Worm (Caenorhabditis elegans): ENCODE measurements around the gene srlf-12.
A peak's percentile ranks its signal among the peaks of the same experiment; 100 is the strongest.

srlf-12 gene

DNA sequence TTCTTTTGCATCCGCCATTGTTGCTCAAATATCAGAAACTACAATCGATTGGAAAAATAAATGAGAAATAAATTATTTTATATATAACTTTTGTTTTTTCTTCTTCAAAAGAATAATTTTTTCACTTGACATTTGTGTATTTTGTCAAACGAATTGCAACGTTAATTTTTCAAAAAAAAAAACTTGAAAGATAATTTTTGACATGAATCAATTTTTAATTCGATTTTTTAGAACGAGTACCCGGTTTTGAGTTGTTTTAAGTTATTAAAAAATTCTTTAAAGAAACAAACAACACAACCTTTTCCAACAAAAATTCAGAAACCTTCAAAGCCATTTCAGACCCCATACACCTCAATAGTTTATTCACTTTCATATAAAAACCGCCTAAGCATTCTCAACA lies 7.6 kb downstream of the srlf-12 start, which contains the start of gene F13E9.5:
F13E9.5 (minus strand) TSS at position 101 of the 400 bp plus-strand sequence.
- TF ChIP-seq mep-1 (tag; optimal IDR thresholded peaks at IDR 0.05) (no peak), sem-2 (GFP tag; optimal IDR thresholded peaks at IDR 0.05) (no peak), ztf-11 (tag; optimal IDR thresholded peaks at IDR 0.05) (no peak), unc-62 (GFP tag; optimal IDR thresholded peaks at IDR 0.05) (no peak), ham-2 (GFP tag; optimal IDR thresholded peaks at IDR 0.05) (no peak), mab-5 (tag; optimal IDR thresholded peaks at IDR 0.05) (no peak), ceh-39 (tag; optimal IDR thresholded peaks at IDR 0.05) (no peak), zip-8 (tag; optimal IDR thresholded peaks at IDR 0.05) (no peak), pha-4 (tag; optimal IDR thresholded peaks at IDR 0.05) (no peak), lin-32 (GFP tag; optimal IDR thresholded peaks at IDR 0.05) (no peak), unc-120 (tag; optimal IDR thresholded peaks at IDR 0.05; ENCODE audit: poor library complexity, severe bottlenecking) (no peak), ceh-43 (GFP tag; optimal IDR thresholded peaks at IDR 0.05) (no peak), blmp-1 (tag; optimal IDR thresholded peaks at IDR 0.05) (no peak), M03D4.4 (tag; optimal IDR thresholded peaks at IDR 0.05) (no peak), drap-1 (GFP tag; optimal IDR thresholded peaks at IDR 0.05) (no peak), nhr-28 (tag; optimal IDR thresholded peaks at IDR 0.05) (no peak), ces-1 (GFP tag; optimal IDR thresholded peaks at IDR 0.05) (no peak), elt-1 (tag; optimal IDR thresholded peaks at IDR 0.05; ENCODE audit: borderline replicate concordance, insufficient read depth) (no peak)

DNA sequence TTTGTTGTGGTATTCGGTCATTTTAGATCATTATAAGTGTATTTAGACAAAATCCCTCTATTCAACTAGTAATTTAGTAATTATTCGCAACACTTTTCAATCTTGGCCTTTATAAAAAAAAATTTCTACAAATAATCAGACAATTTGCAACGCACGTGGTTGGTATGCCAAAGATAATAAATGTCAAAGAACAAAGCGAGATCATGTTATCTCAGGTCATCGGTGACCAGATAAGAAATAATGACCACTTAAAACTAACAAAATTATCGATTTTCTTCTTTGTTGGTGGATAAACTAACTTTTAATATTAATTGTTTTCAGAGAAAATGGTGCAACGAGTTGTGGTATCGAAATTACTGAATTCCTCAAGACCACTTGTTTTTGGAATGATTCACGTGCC lies 10.7 kb downstream of the srlf-12 start, which contains the start of gene F13E9.13:
F13E9.13 (plus strand) TSS at position 317 of the 400 bp plus-strand sequence.
- TF ChIP-seq lin-32 (GFP tag; optimal IDR thresholded peaks at IDR 0.05) (no peak), drap-1 (GFP tag; optimal IDR thresholded peaks at IDR 0.05) (no peak), sptf-1 (tag; optimal IDR thresholded peaks at IDR 0.05) (no peak), nhr-237 (tag; optimal IDR thresholded peaks at IDR 0.05) (no peak), elt-1 (tag; optimal IDR thresholded peaks at IDR 0.05; ENCODE audit: borderline replicate concordance, insufficient read depth) (peak; percentile 88), unc-62 (GFP tag; optimal IDR thresholded peaks at IDR 0.05) (no peak)

DNA sequence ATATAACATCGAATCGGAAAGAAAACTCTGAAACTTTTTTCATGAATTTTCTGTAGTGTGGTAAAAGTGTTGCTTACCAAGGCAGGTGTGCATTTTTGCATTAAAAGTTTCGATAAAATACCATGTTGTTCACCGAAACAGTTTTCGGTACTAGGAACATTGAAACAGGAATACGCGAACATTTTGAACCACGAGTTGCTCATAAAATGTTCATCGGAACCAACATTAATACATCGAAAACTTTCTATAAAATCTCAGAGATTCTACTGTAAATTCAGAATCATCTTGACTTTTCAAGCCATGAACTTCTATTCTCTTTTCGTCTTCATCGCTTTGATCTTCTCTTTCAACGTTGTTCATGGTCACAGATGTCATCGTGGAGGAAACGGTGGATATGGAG lies 11.6 kb downstream of the srlf-12 start, which contains the start of gene fipr-15:
fipr-15 (plus strand) TSS at position 301 of the 400 bp plus-strand sequence.
- TF ChIP-seq unc-120 (tag; optimal IDR thresholded peaks at IDR 0.05; ENCODE audit: poor library complexity, severe bottlenecking) (no peak), ces-1 (GFP tag; optimal IDR thresholded peaks at IDR 0.05) (no peak), sem-2 (GFP tag; optimal IDR thresholded peaks at IDR 0.05) (no peak), hlh-1 (tag; optimal IDR thresholded peaks at IDR 0.05) (no peak), pha-4 (tag; optimal IDR thresholded peaks at IDR 0.05) (no peak), M03D4.4 (tag; optimal IDR thresholded peaks at IDR 0.05) (no peak), ham-2 (GFP tag; optimal IDR thresholded peaks at IDR 0.05) (no peak), zip-8 (tag; optimal IDR thresholded peaks at IDR 0.05) (no peak), ceh-39 (tag; optimal IDR thresholded peaks at IDR 0.05) (no peak), cnd-1 (tag; optimal IDR thresholded peaks at IDR 0.05) (no peak), unc-62 (GFP tag; optimal IDR thresholded peaks at IDR 0.05) (no peak), ztf-11 (tag; optimal IDR thresholded peaks at IDR 0.05) (no peak), nhr-28 (tag; optimal IDR thresholded peaks at IDR 0.05) (no peak), unc-39 (tag; optimal IDR thresholded peaks at IDR 0.05) (no peak), flh-1 (GFP tag; optimal IDR thresholded peaks at IDR 0.05) (no peak), lin-32 (GFP tag; optimal IDR thresholded peaks at IDR 0.05) (no peak), mab-5 (tag; optimal IDR thresholded peaks at IDR 0.05) (no peak), blmp-1 (tag; optimal IDR thresholded peaks at IDR 0.05) (no peak), snpc-4 (tag; optimal IDR thresholded peaks at IDR 0.05) (no peak), mep-1 (tag; optimal IDR thresholded peaks at IDR 0.05) (no peak)

DNA sequence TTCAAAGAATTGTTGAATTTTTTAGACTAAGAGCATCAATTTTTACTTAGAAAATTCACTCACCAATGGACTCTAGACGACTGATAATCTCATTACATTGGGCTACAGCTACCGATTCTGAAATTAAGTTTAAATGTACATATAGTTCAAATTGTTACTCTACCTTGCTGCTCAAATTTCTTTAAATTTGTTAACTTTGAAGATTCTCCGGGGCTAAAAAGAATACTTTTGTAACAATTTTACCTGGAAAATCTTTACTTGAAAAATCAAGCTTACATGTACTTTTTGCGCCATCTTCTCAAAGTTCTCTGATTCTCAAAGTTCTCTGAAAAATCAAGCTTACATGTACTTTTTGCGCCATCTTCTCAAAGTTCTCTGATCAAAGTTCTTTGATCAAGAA lies 12.4 kb downstream of the srlf-12 start, which contains the start of gene sdz-13:
sdz-13 (minus strand) TSS at position 101 of the 400 bp plus-strand sequence.
- TF ChIP-seq tbx-8 (GFP tag; optimal IDR thresholded peaks at IDR 0.05) (no peak), nhr-76 (tag; optimal IDR thresholded peaks at IDR 0.05) (no peak), mab-5 (tag; optimal IDR thresholded peaks at IDR 0.05) (no peak), nhr-12 (tag; optimal IDR thresholded peaks at IDR 0.05) (no peak), M03D4.4 (tag; optimal IDR thresholded peaks at IDR 0.05) (no peak), ces-1 (GFP tag; optimal IDR thresholded peaks at IDR 0.05) (no peak), nhr-2 (tag; optimal IDR thresholded peaks at IDR 0.05) (no peak), sem-2 (GFP tag; optimal IDR thresholded peaks at IDR 0.05) (no peak), zip-8 (tag; optimal IDR thresholded peaks at IDR 0.05) (no peak), elt-3 (tag; optimal IDR thresholded peaks at IDR 0.05) (no peak), ztf-11 (tag; optimal IDR thresholded peaks at IDR 0.05) (no peak), lin-13 (tag; optimal IDR thresholded peaks at IDR 0.05) (no peak)

DNA sequence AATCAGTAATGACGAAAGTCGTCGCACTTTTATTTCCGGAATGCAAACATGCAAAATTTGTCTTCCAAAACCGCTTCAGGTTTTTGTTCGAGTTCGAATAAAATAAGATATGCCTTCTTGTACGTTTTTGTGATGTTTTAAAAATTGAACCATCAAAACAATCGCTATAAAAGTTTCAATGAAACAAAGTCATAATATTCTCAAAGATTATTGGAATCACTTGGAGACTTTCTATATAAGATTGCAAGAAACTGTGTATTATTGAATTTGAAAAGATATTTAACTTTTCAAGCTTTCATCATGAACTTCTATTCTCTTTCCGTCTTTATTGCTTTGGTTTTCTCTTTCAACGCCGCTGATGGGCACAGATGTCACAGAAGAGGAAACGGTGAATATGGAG lies 15.0 kb downstream of the srlf-12 start, which contains the start of gene fipr-14:
fipr-14 (plus strand) TSS at position 301 of the 400 bp plus-strand sequence.
- no peak for TF ChIP-seq zip-8 (tag; optimal IDR thresholded peaks at IDR 0.05)
- no peak for TF ChIP-seq lin-13 (tag; optimal IDR thresholded peaks at IDR 0.05)
- no peak for TF ChIP-seq ceh-83 (GFP tag; optimal IDR thresholded peaks at IDR 0.05)
- no peak for TF ChIP-seq hlh-1 (tag; optimal IDR thresholded peaks at IDR 0.05)
- TF ChIP-seq tbx-8 (GFP tag; optimal IDR thresholded peaks at IDR 0.05): no peak
- TF ChIP-seq sptf-1 (tag; optimal IDR thresholded peaks at IDR 0.05): no peak
- no peak for TF ChIP-seq elt-1 (tag; optimal IDR thresholded peaks at IDR 0.05; ENCODE audit: borderline replicate concordance, insufficient read depth)
- TF ChIP-seq ham-2 (GFP tag; optimal IDR thresholded peaks at IDR 0.05): no peak
- TF ChIP-seq lin-32 (GFP tag; optimal IDR thresholded peaks at IDR 0.05): no peak
- no peak for TF ChIP-seq sem-2 (GFP tag; optimal IDR thresholded peaks at IDR 0.05)
- TF ChIP-seq flh-1 (GFP tag; optimal IDR thresholded peaks at IDR 0.05): no peak
- TF ChIP-seq cnd-1 (tag; optimal IDR thresholded peaks at IDR 0.05): no peak
- TF ChIP-seq nhr-76 (tag; optimal IDR thresholded peaks at IDR 0.05): no peak
- no peak for TF ChIP-seq M03D4.4 (tag; optimal IDR thresholded peaks at IDR 0.05)
- no peak for TF ChIP-seq ceh-39 (tag; optimal IDR thresholded peaks at IDR 0.05)
- no peak for TF ChIP-seq elt-3 (tag; optimal IDR thresholded peaks at IDR 0.05)
- TF ChIP-seq nhr-12 (tag; optimal IDR thresholded peaks at IDR 0.05): no peak
- no peak for TF ChIP-seq drap-1 (GFP tag; optimal IDR thresholded peaks at IDR 0.05)
- TF ChIP-seq pha-4 (tag; optimal IDR thresholded peaks at IDR 0.05): no peak

All from whole organism, mixed stage, embryonic.